Fruit fly (Drosophila melanogaster) whole organism, embryonic: ENCODE measurements around the gene Psf2.

Source experiments
- Awh ChIP-seq: fragments of 200-800 bp; sonication (Bioruptor generic); IDR thresholded peaks from 2 replicates; pipeline ENCODE4, ENCODE4 v1.3.6; 2022; ENCODE audit warnings: missing biosample characterization, missing genetic modification characterization
- CG10267 ChIP-seq: fragments of 200-800 bp; sonication (Bioruptor generic); optimal IDR thresholded peaks from 2 replicates; lab custom pipeline; 2018; ENCODE audit warnings: missing biosample characterization, mild to moderate bottlenecking, missing genetic modification characterization, moderate library complexity
- CG11456 ChIP-seq: fragments of 200-800 bp; sonication (Bioruptor generic); IDR thresholded peaks from 3 replicates; pipeline ENCODE4 v1.3.6; 2022; ENCODE audit warnings: missing biosample characterization, missing genetic modification characterization
- CG15479 ChIP-seq: fragments of 200-800 bp; sonication (Bioruptor generic); optimal IDR thresholded peaks from 3 replicates; lab custom pipeline; 2019; ENCODE audit warnings: missing biosample characterization, mild to moderate bottlenecking, missing genetic modification characterization, moderate library complexity
- CG1792 ChIP-seq: fragments of 200-800 bp; sonication (Bioruptor generic); optimal IDR thresholded peaks from 2 replicates; lab custom pipeline; 2016; ENCODE audit warnings: missing biosample characterization, missing genetic modification characterization
- CG18764 ChIP-seq: fragments of 200-800 bp; sonication (Bioruptor generic); optimal IDR thresholded peaks from 3 replicates; lab custom pipeline; 2016; ENCODE audit warnings: missing biosample characterization, missing genetic modification characterization
- CG2199 ChIP-seq: fragments of 200-800 bp; sonication (Bioruptor generic); IDR thresholded peaks from 3 replicates; pipeline ENCODE4 v1.3.6; 2022; ENCODE audit warnings: missing biosample characterization, missing genetic modification characterization
- CG3065 ChIP-seq: fragments of 200-800 bp; sonication (Bioruptor generic); optimal IDR thresholded peaks from 2 replicates; lab custom pipeline; 2016; ENCODE audit warnings: missing biosample characterization, missing genetic modification characterization
- CG33213 ChIP-seq: fragments of 200-800 bp; sonication (Bioruptor generic); optimal IDR thresholded peaks from 3 replicates; lab custom pipeline; 2016; ENCODE audit warnings: missing biosample characterization, missing genetic modification characterization
- CG34224 ChIP-seq: fragments of 200-800 bp; sonication (Bioruptor generic); IDR thresholded peaks from 3 replicates; pipeline ENCODE4 v1.3.6; 2022; ENCODE audit warnings: missing biosample characterization, missing genetic modification characterization; ENCODE audit not compliant: partially characterized antibody
- CG4707 ChIP-seq: fragments of 200-800 bp; sonication (Bioruptor generic); optimal IDR thresholded peaks from 2 replicates; lab custom pipeline; 2018; ENCODE audit warnings: missing biosample characterization, mild to moderate bottlenecking, missing genetic modification characterization, moderate library complexity
- CG7928 ChIP-seq: fragments of 200-800 bp; sonication (Bioruptor generic); optimal IDR thresholded peaks from 2 replicates; lab custom pipeline; 2017; ENCODE audit warnings: missing biosample characterization, mild to moderate bottlenecking, missing genetic modification characterization
- CG8765 ChIP-seq: fragments of 200-800 bp; sonication (Bioruptor generic); IDR thresholded peaks from 2 replicates; pipeline ENCODE4 v1.3.6; 2022; ENCODE audit warnings: missing biosample characterization, missing genetic modification characterization
- D ChIP-seq, 2 experiments: fragments of 200-800 bp in 1 of 2; fragments of >200 bp in 1 of 2; sonication (Bioruptor generic) in 1 of 2; optimal IDR thresholded peaks; 2 replicates in 1 of 2; 3 replicates in 1 of 2; lab custom pipeline; 2017; ENCODE audit warnings: mild to moderate bottlenecking in 1 of 2, missing biosample characterization in 1 of 2, missing genetic modification characterization in 1 of 2, missing genetic modification reagents in 1 of 2
- Dek ChIP-seq: fragments of 200-800 bp; sonication (Bioruptor generic); optimal IDR thresholded peaks from 3 replicates; lab custom pipeline; 2019; ENCODE audit warnings: missing biosample characterization, mild to moderate bottlenecking, missing genetic modification characterization, moderate library complexity
- Doc2 ChIP-seq: fragments of 200-800 bp; sonication (Bioruptor generic); IDR thresholded peaks from 2 replicates; pipeline ENCODE4 v1.3.6; 2022; ENCODE audit warnings: missing biosample characterization, missing genetic modification characterization
- Ets65A ChIP-seq: fragments of 200-800 bp; sonication (Bioruptor generic); peaks from one replicate; lab custom pipeline; 2016; ENCODE audit warnings: missing biosample characterization, missing genetic modification characterization
- HHEX ChIP-seq: fragments of 200-800 bp; sonication (Bioruptor generic); optimal IDR thresholded peaks from 3 replicates; lab custom pipeline; 2017; ENCODE audit warnings: missing biosample characterization, mild to moderate bottlenecking, missing genetic modification characterization, missing genetic modification reagents
- HLH3B ChIP-seq: fragments of 200-800 bp; sonication (Bioruptor generic); IDR thresholded peaks from 2 replicates; pipeline ENCODE4 v1.3.6; 2022; ENCODE audit warnings: missing biosample characterization, missing genetic modification characterization
- HmgD ChIP-seq: fragments of 200-800 bp; sonication (Bioruptor generic); optimal IDR thresholded peaks from 3 replicates; lab custom pipeline; 2016; ENCODE audit warnings: missing biosample characterization, missing genetic modification characterization
- Med ChIP-seq: fragments of 200-800 bp; sonication (Bioruptor generic); peaks from one replicate; lab custom pipeline; 2016; ENCODE audit warnings: missing biosample characterization, missing genetic modification characterization, mild to moderate bottlenecking, inconsistent platforms, moderate library complexity
- Oaz ChIP-seq: fragments of 200-800 bp; sonication (Bioruptor generic); IDR thresholded peaks from 2 replicates; pipeline ENCODE4 v1.3.6; 2022; ENCODE audit warnings: missing biosample characterization, missing genetic modification characterization
- TFAM ChIP-seq: fragments of 200-800 bp; sonication (Bioruptor generic); optimal IDR thresholded peaks from 2 replicates; lab custom pipeline; 2017; ENCODE audit warnings: missing biosample characterization, missing genetic modification characterization, inconsistent platforms
- Taf1 ChIP-seq: fragments of 200-800 bp; sonication (Bioruptor generic); IDR thresholded peaks from 2 replicates; pipeline ENCODE4 v1.3.6; 2022; ENCODE audit warnings: missing biosample characterization, missing genetic modification characterization
- YL-1 ChIP-seq: fragments of 200-800 bp; sonication (Bioruptor generic); optimal IDR thresholded peaks from 3 replicates; lab custom pipeline; 2017; ENCODE audit warnings: missing biosample characterization, mild to moderate bottlenecking, missing genetic modification characterization
- ac ChIP-seq: fragments of 200-800 bp; sonication (Bioruptor generic); optimal IDR thresholded peaks from 3 replicates; lab custom pipeline; 2017; ENCODE audit warnings: missing biosample characterization, mild to moderate bottlenecking, missing genetic modification characterization
- amos ChIP-seq: fragments of 200-800 bp; sonication (Bioruptor generic); IDR thresholded peaks from 2 replicates; pipeline ENCODE4 v1.3.6; 2022; ENCODE audit warnings: missing biosample characterization, missing genetic modification characterization; ENCODE audit not compliant: partially characterized antibody
- ap ChIP-seq: fragments of 200-800 bp; sonication (Bioruptor generic); IDR thresholded peaks from 2 replicates; pipeline ENCODE4 v1.3.6; 2022; ENCODE audit warnings: missing biosample characterization, missing genetic modification characterization
- corto ChIP-seq: fragments of 200-800 bp; sonication (Bioruptor generic); optimal IDR thresholded peaks from 2 replicates; lab custom pipeline; 2016; ENCODE audit warnings: missing biosample characterization, mild to moderate bottlenecking, missing genetic modification characterization, moderate library complexity
- emc ChIP-seq: fragments of 200-800 bp; sonication (Bioruptor generic); optimal IDR thresholded peaks from 2 replicates; lab custom pipeline; 2016; ENCODE audit warnings: missing biosample characterization, missing genetic modification characterization
- fd102C ChIP-seq: fragments of 200-800 bp; sonication (Bioruptor generic); optimal IDR thresholded peaks from 2 replicates; lab custom pipeline; 2018; ENCODE audit warnings: missing biosample characterization, mild to moderate bottlenecking, missing genetic modification characterization, moderate library complexity
- gfzf ChIP-seq: fragments of 200-800 bp; sonication (Bioruptor generic); optimal IDR thresholded peaks from 2 replicates; lab custom pipeline; 2016; ENCODE audit warnings: missing biosample characterization, mild to moderate bottlenecking, missing genetic modification characterization, moderate library complexity
- hb ChIP-seq: fragments of 200-800 bp; sonication (Bioruptor generic); IDR thresholded peaks from 3 replicates; pipeline ENCODE4 v1.3.6; 2022; ENCODE audit warnings: missing biosample characterization, missing genetic modification characterization; ENCODE audit not compliant: partially characterized antibody
- ken ChIP-seq: fragments of 200-800 bp; sonication (Bioruptor generic); IDR thresholded peaks from 3 replicates; pipeline ENCODE4 v1.3.6; 2022; ENCODE audit warnings: missing biosample characterization, missing genetic modification characterization
- knrl ChIP-seq: fragments of 200-800 bp; sonication (Bioruptor generic); IDR thresholded peaks from 3 replicates; pipeline ENCODE4 v1.3.6; 2022; ENCODE audit warnings: missing biosample characterization, missing genetic modification characterization; ENCODE audit not compliant: partially characterized antibody
- pfk ChIP-seq: fragments of 200-800 bp; sonication (Bioruptor generic); optimal IDR thresholded peaks from 2 replicates; lab custom pipeline; 2018; ENCODE audit warnings: missing biosample characterization, mild to moderate bottlenecking, missing genetic modification characterization, moderate library complexity
- pita ChIP-seq: fragments of 200-800 bp; sonication (Bioruptor generic); optimal IDR thresholded peaks from 2 replicates; lab custom pipeline; 2017; ENCODE audit warnings: missing biosample characterization, mild to moderate bottlenecking, missing genetic modification characterization
- prd ChIP-seq, 3 experiments: fragments of >200 bp in 2 of 3; fragments of 200-800 bp in 1 of 3; sonication (Bioruptor generic) in 1 of 3; optimal IDR thresholded peaks in 2 of 3; IDR thresholded peaks in 1 of 3; 2 replicates in 2 of 3; 3 replicates in 1 of 3; pipeline versions ENCODE4 v1.3.6 to Lab custom; 2017 to 2022; ENCODE audit warnings: missing biosample characterization in 1 of 3, missing genetic modification characterization in 1 of 3
- ranshi ChIP-seq: fragments of 200-800 bp; sonication (Bioruptor generic); IDR thresholded peaks from 2 replicates; pipeline ENCODE4 v1.3.6; 2022; ENCODE audit warnings: missing biosample characterization, missing genetic modification characterization
- repo ChIP-seq: fragments of 200-800 bp; sonication (Bioruptor generic); optimal IDR thresholded peaks from 2 replicates; lab custom pipeline; 2016; ENCODE audit warnings: missing biosample characterization, missing genetic modification characterization
- run ChIP-seq: fragments of 200-800 bp; sonication (Bioruptor generic); optimal IDR thresholded peaks from 3 replicates; lab custom pipeline; 2018; ENCODE audit warnings: missing biosample characterization, mild to moderate bottlenecking, missing genetic modification characterization
- salm ChIP-seq: fragments of 200-800 bp; sonication (Bioruptor generic); optimal IDR thresholded peaks from 2 replicates; lab custom pipeline; 2018; ENCODE audit warnings: missing biosample characterization, mild to moderate bottlenecking, missing genetic modification characterization
- sens-2 ChIP-seq: fragments of 200-800 bp; sonication (Bioruptor generic); IDR thresholded peaks from 2 replicates; pipeline ENCODE4 v1.3.6; 2022; ENCODE audit warnings: missing biosample characterization, missing genetic modification characterization
- sqz ChIP-seq: fragments of 200-800 bp; sonication (Bioruptor generic); optimal IDR thresholded peaks from 3 replicates; lab custom pipeline; 2018; ENCODE audit warnings: missing biosample characterization, mild to moderate bottlenecking, missing genetic modification characterization
- tll ChIP-seq, 2 experiments: fragments of 200-800 bp in 1 of 2; fragments of >200 bp in 1 of 2; sonication (Bioruptor generic) in 1 of 2; optimal IDR thresholded peaks; 2 replicates each; lab custom pipeline; 2017 to 2019; ENCODE audit warnings: missing biosample characterization in 2 of 2, missing genetic modification characterization in 2 of 2, mild to moderate bottlenecking in 1 of 2, moderate library complexity in 1 of 2
- twi ChIP-seq: fragments of 200-800 bp; optimal IDR thresholded peaks from 2 replicates; lab custom pipeline; 2019; ENCODE audit warnings: missing biosample characterization, mild to moderate bottlenecking, missing genetic modification characterization, moderate library complexity
- tx ChIP-seq: fragments of 200-800 bp; sonication (Bioruptor generic); optimal IDR thresholded peaks from 2 replicates; lab custom pipeline; 2016; ENCODE audit warnings: missing biosample characterization, missing genetic modification characterization
- unc-4 ChIP-seq: fragments of 200-800 bp; sonication (Bioruptor generic); IDR thresholded peaks from 2 replicates; pipeline ENCODE4 v1.3.6; 2022; ENCODE audit warnings: missing biosample characterization, missing genetic modification characterization; ENCODE audit not compliant: partially characterized antibody
- vvl ChIP-seq: fragments of 200-800 bp; sonication (Bioruptor generic); IDR thresholded peaks from 2 replicates; pipeline ENCODE4 v1.3.6; 2022; ENCODE audit warnings: missing biosample characterization, missing genetic modification characterization

The Psf2 gene

DNA sequence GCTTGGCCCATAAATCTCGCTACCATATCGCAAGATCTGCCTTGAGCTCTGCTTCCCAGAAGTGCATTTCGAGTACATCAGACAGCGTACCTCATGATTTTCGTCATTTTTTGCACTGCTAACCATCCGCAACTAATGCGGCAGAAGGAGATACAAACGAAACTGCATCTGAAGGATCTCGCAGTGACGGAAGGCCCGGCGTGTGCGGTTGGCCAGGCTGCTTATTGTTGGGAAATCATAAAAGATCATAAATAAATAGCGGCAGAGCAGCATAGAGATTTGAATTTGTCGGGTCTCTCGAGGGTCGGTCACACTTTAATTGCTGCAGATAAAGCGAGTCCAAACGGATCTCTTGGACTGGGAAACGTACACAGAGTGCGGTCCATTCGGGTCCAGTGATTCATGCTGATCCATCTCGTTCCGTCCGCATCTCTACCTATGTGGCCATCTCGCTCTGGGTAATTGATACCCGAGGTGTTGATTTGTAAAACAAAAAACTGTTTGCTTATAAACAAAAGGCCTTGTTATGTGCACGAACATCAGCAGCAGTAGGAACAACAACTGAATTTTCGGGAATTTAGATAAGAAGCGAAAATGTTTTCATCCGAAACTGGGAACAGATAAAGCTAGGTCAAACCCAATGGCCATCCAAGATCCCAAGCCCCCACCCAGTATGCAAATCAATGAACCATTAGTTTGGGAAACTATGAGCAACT is 18.4 kb downstream of the Psf2 start (continued):
- TF ChIP-seq CG7928 (GFP tag; lab: Kevin White, UChicago) (no peak), HLH3B (GFP tag; lab: Robert Waterston, UW) (no peak), CG8765 (GFP tag; lab: Robert Waterston, UW) (no peak), Taf1 (GFP tag; lab: Robert Waterston, UW) (no peak), Awh (no peak), CG33213 (GFP tag; lab: Kevin White, UChicago) (no peak), emc (GFP tag; lab: Kevin White, UChicago) (no peak), sqz (GFP tag; lab: Kevin White, UChicago) (no peak), unc-4 (no peak), corto (GFP tag; lab: Kevin White, UChicago) (no peak), tll (GFP tag; optimal IDR thresholded peaks at IDR 0.05; lab: Kevin White, UChicago) (peak in 1 of 2 experiments; percentile 89), ap (GFP tag; lab: Robert Waterston, UW) (no peak), ken (GFP tag; lab: Robert Waterston, UW) (no peak), hb (GFP tag; lab: Robert Waterston, UW) (no peak), Dek (tag; lab: Kevin White, UChicago) (no peak), CG18764 (no peak), prd (optimal IDR thresholded peaks at IDR 0.05; lab: Kevin White, UChicago) (no peak), prd (GFP tag; IDR thresholded peaks at IDR 0.05; lab: Robert Waterston, UW) (peak; percentile 71; the same call in 2 of the 3 replicates), CG4707 (GFP tag; lab: Kevin White, UChicago) (no peak), repo (no peak), ranshi (no peak), ac (GFP tag; lab: Kevin White, UChicago) (peak; percentile 1), salm (no peak), vvl (no peak), CG10267 (no peak), YL-1 (GFP tag; lab: Kevin White, UChicago) (no peak), TFAM (GFP tag; lab: Kevin White, UChicago) (no peak), Doc2 (GFP tag; lab: Robert Waterston, UW) (no peak), CG3065 (no peak), CG1792 (GFP tag; lab: Kevin White, UChicago) (no peak), tx (GFP tag; lab: Kevin White, UChicago) (no peak), CG2199 (GFP tag; lab: Robert Waterston, UW) (no peak), amos (no peak), Med (GFP tag; lab: Kevin White, UChicago) (no peak), CG34224 (GFP tag; lab: Robert Waterston, UW) (no peak), Ets65A (GFP tag; lab: Kevin White, UChicago) (no peak), HmgD (GFP tag; lab: Kevin White, UChicago) (no peak), gfzf (GFP tag; lab: Kevin White, UChicago) (no peak), run (tag; lab: Kevin White, UChicago) (no peak), Oaz (GFP tag; lab: Robert Waterston, UW) (no peak), pfk (GFP tag; lab: Kevin White, UChicago) (no peak), HHEX (no peak), knrl (no peak), fd102C (no peak), twi (peak; percentile 59), CG11456 (GFP tag; lab: Robert Waterston, UW) (no peak), pita (GFP tag; lab: Kevin White, UChicago) (no peak), CG15479 (GFP tag; lab: Kevin White, UChicago) (peak; percentile 99), sens-2 (GFP tag; lab: Robert Waterston, UW) (no peak), D (optimal IDR thresholded peaks at IDR 0.05; lab: Kevin White, UChicago) (peak; percentile 87), D (GFP tag; optimal IDR thresholded peaks at IDR 0.05; lab: Kevin White, UChicago) (peak; percentile 4)
